Fruit fly (Drosophila melanogaster) whole organism, embryonic: ENCODE results near the gene arm.

ENCODE experiments used
- Abd-B ChIP-seq: fragments of 200-800 bp; sonication (Bioruptor generic); optimal IDR thresholded peaks from 2 replicates; lab custom pipeline; 2018; ENCODE audit warnings: missing biosample characterization, mild to moderate bottlenecking, missing genetic modification characterization, moderate library complexity
- Antp ChIP-seq: fragments of 200-800 bp; sonication (Bioruptor generic); optimal IDR thresholded peaks from 3 replicates; lab custom pipeline; 2016; ENCODE audit warnings: missing biosample characterization, missing genetic modification characterization
- Awh ChIP-seq: fragments of 200-800 bp; sonication (Bioruptor generic); IDR thresholded peaks from 2 replicates; pipeline ENCODE4, ENCODE4 v1.3.6; 2022; ENCODE audit warnings: missing biosample characterization, missing genetic modification characterization
- CG11247 ChIP-seq: fragments of 200-800 bp; sonication (Bioruptor generic); IDR thresholded peaks from 2 replicates; pipeline ENCODE4 v1.3.6; 2022; ENCODE audit warnings: missing biosample characterization, missing genetic modification characterization
- CG11456 ChIP-seq: fragments of 200-800 bp; sonication (Bioruptor generic); IDR thresholded peaks from 3 replicates; pipeline ENCODE4 v1.3.6; 2022; ENCODE audit warnings: missing biosample characterization, missing genetic modification characterization
- CG11504 ChIP-seq: fragments of 200-800 bp; sonication (Bioruptor generic); optimal IDR thresholded peaks from 3 replicates; lab custom pipeline; 2019; ENCODE audit warnings: missing biosample characterization, mild to moderate bottlenecking, missing genetic modification characterization, moderate library complexity
- CG12744 ChIP-seq: fragments of 200-800 bp; sonication (Bioruptor generic); optimal IDR thresholded peaks from 2 replicates; lab custom pipeline; 2016; ENCODE audit warnings: missing biosample characterization, missing genetic modification characterization
- CG1603 ChIP-seq: fragments of 200-800 bp; sonication (Bioruptor generic); optimal IDR thresholded peaks from 2 replicates; lab custom pipeline; 2019; ENCODE audit warnings: missing biosample characterization, mild to moderate bottlenecking, missing genetic modification characterization, moderate library complexity
- CG16815 ChIP-seq: fragments of 200-800 bp; sonication (Bioruptor generic); optimal IDR thresholded peaks from 3 replicates; lab custom pipeline; 2017; ENCODE audit warnings: missing biosample characterization, mild to moderate bottlenecking, missing genetic modification characterization
- CG17328 ChIP-seq: fragments of 200-800 bp; sonication (Bioruptor generic); IDR thresholded peaks from 2 replicates; pipeline ENCODE4 v1.3.6; 2022; ENCODE audit warnings: missing biosample characterization, missing genetic modification characterization
- CG17361 ChIP-seq: fragments of 200-800 bp; sonication (Bioruptor generic); IDR thresholded peaks from 3 replicates; pipeline ENCODE4 v1.3.6; 2022; ENCODE audit warnings: missing biosample characterization, missing genetic modification characterization
- CG17385 ChIP-seq: fragments of 200-800 bp; sonication (Bioruptor generic); optimal IDR thresholded peaks from 3 replicates; lab custom pipeline; 2018; ENCODE audit warnings: missing biosample characterization, mild to moderate bottlenecking, missing genetic modification characterization
- CG17802 ChIP-seq: fragments of 200-800 bp; sonication (Bioruptor generic); optimal IDR thresholded peaks from 2 replicates; lab custom pipeline; 2018; ENCODE audit warnings: missing biosample characterization, mild to moderate bottlenecking, missing genetic modification characterization, moderate library complexity
- CG2129 ChIP-seq: fragments of 200-800 bp; sonication (Bioruptor generic); IDR thresholded peaks from 2 replicates; pipeline ENCODE4 v1.3.6; 2022; ENCODE audit warnings: missing biosample characterization, missing genetic modification characterization; ENCODE audit not compliant: partially characterized antibody
- CG30431 ChIP-seq: fragments of 200-800 bp; sonication (Bioruptor generic); optimal IDR thresholded peaks from 2 replicates; lab custom pipeline; 2017; ENCODE audit warnings: missing biosample characterization, missing genetic modification characterization
- CG33557 ChIP-seq: fragments of 200-800 bp; sonication (Bioruptor generic); optimal IDR thresholded peaks from 2 replicates; lab custom pipeline; 2019; ENCODE audit warnings: missing biosample characterization, mild to moderate bottlenecking, missing genetic modification characterization, moderate library complexity
- CG4282 ChIP-seq: fragments of 200-800 bp; sonication (Bioruptor generic); optimal IDR thresholded peaks from 2 replicates; lab custom pipeline; 2016; ENCODE audit warnings: missing biosample characterization, missing genetic modification characterization
- CG5245 ChIP-seq: fragments of 200-800 bp; sonication (Bioruptor generic); optimal IDR thresholded peaks from 3 replicates; lab custom pipeline; 2016; ENCODE audit warnings: missing biosample characterization, missing genetic modification characterization
- CG6813 ChIP-seq: fragments of 200-800 bp; sonication (Bioruptor generic); optimal IDR thresholded peaks from 2 replicates; lab custom pipeline; 2017; ENCODE audit warnings: missing biosample characterization, missing genetic modification characterization, mild to moderate bottlenecking, moderate library complexity, missing genetic modification reagents
- CG8281 ChIP-seq: fragments of 200-800 bp; sonication (Bioruptor generic); optimal IDR thresholded peaks from 2 replicates; lab custom pipeline; 2018; ENCODE audit warnings: missing biosample characterization, mild to moderate bottlenecking, missing genetic modification characterization, moderate library complexity
- CG8924 ChIP-seq: fragments of 200-800 bp; optimal IDR thresholded peaks from 3 replicates; lab custom pipeline; 2019; ENCODE audit warnings: missing biosample characterization, mild to moderate bottlenecking, missing genetic modification characterization, moderate library complexity
- CG9817 ChIP-seq: fragments of 200-800 bp; sonication (Bioruptor generic); optimal IDR thresholded peaks from 2 replicates; lab custom pipeline; 2018; ENCODE audit warnings: missing biosample characterization, mild to moderate bottlenecking, missing genetic modification characterization, moderate library complexity
- CG9876 ChIP-seq: fragments of 200-800 bp; sonication (Bioruptor generic); optimal IDR thresholded peaks from 2 replicates; lab custom pipeline; 2016; ENCODE audit warnings: missing biosample characterization, missing genetic modification characterization
- Camta ChIP-seq: fragments of 200-800 bp; sonication (Bioruptor generic); optimal IDR thresholded peaks from 2 replicates; lab custom pipeline; 2016; ENCODE audit warnings: missing biosample characterization, missing genetic modification characterization
- CrebB ChIP-seq: fragments of 200-800 bp; sonication (Bioruptor generic); optimal IDR thresholded peaks from 3 replicates; lab custom pipeline; 2018; ENCODE audit warnings: missing biosample characterization, mild to moderate bottlenecking, missing genetic modification characterization
- ERR ChIP-seq: fragments of 200-800 bp; sonication (Bioruptor generic); optimal IDR thresholded peaks from 2 replicates; lab custom pipeline; 2016; ENCODE audit warnings: missing biosample characterization, missing genetic modification characterization
- Meics ChIP-seq: fragments of 200-800 bp; sonication (Bioruptor generic); optimal IDR thresholded peaks from 2 replicates; lab custom pipeline; 2017; ENCODE audit warnings: missing biosample characterization, mild to moderate bottlenecking, missing genetic modification characterization
- Mrtf ChIP-seq: fragments of 200-800 bp; sonication (Bioruptor generic); IDR thresholded peaks from 3 replicates; pipeline ENCODE4 v1.3.6; 2022; ENCODE audit warnings: missing biosample characterization, missing genetic modification characterization
- Neu2 ChIP-seq: fragments of 200-800 bp; sonication (Bioruptor generic); optimal IDR thresholded peaks from 3 replicates; lab custom pipeline; 2016; ENCODE audit warnings: missing biosample characterization, missing genetic modification characterization, borderline replicate concordance
- Sry-δ ChIP-seq: fragments of 200-800 bp; sonication (Bioruptor generic); optimal IDR thresholded peaks from 2 replicates; lab custom pipeline; 2016; ENCODE audit warnings: missing biosample characterization, missing genetic modification characterization
- Xrp1 ChIP-seq: fragments of 200-800 bp; sonication (Bioruptor generic); IDR thresholded peaks from 2 replicates; pipeline ENCODE4 v1.3.6; 2022; ENCODE audit warnings: missing biosample characterization, missing genetic modification characterization
- ac ChIP-seq: fragments of 200-800 bp; sonication (Bioruptor generic); optimal IDR thresholded peaks from 3 replicates; lab custom pipeline; 2017; ENCODE audit warnings: missing biosample characterization, mild to moderate bottlenecking, missing genetic modification characterization
- ato ChIP-seq: fragments of 200-800 bp; sonication (Bioruptor generic); IDR thresholded peaks from 2 replicates; pipeline ENCODE4 v1.3.6; 2022; ENCODE audit warnings: missing biosample characterization, missing genetic modification characterization; ENCODE audit not compliant: partially characterized antibody
- az2 ChIP-seq: fragments of 200-800 bp; sonication (Bioruptor generic); optimal IDR thresholded peaks from 3 replicates; lab custom pipeline; 2016; ENCODE audit warnings: missing biosample characterization, missing genetic modification characterization
- bigmax ChIP-seq: fragments of 200-800 bp; sonication (Bioruptor generic); optimal IDR thresholded peaks from 2 replicates; lab custom pipeline; 2018; ENCODE audit warnings: missing biosample characterization, mild to moderate bottlenecking, missing genetic modification characterization
- corto ChIP-seq: fragments of 200-800 bp; sonication (Bioruptor generic); optimal IDR thresholded peaks from 2 replicates; lab custom pipeline; 2016; ENCODE audit warnings: missing biosample characterization, mild to moderate bottlenecking, missing genetic modification characterization, moderate library complexity
- croc ChIP-seq: fragments of 200-800 bp; sonication (Bioruptor generic); conservative IDR thresholded peaks from 3 replicates; pipeline ENCODE4 v1.3.6; 2022; ENCODE audit warnings: missing biosample characterization, missing genetic modification characterization
- hkb ChIP-seq, 2 experiments: fragments of 200-800 bp in 1 of 2; fragments of >200 bp in 1 of 2; sonication (Bioruptor generic) in 1 of 2; IDR thresholded peaks in 1 of 2; optimal IDR thresholded peaks in 1 of 2; 2 replicates each; pipeline versions ENCODE4 v1.3.6 to Lab custom; 2017 to 2022; ENCODE audit warnings: missing biosample characterization in 1 of 2, missing genetic modification characterization in 1 of 2
- klu ChIP-seq: fragments of 200-800 bp; sonication (Bioruptor generic); IDR thresholded peaks from 2 replicates; pipeline ENCODE4 v1.3.6; 2022; ENCODE audit warnings: missing biosample characterization, missing genetic modification characterization
- maf-S ChIP-seq: fragments of 200-800 bp; sonication (Bioruptor generic); optimal IDR thresholded peaks from 2 replicates; lab custom pipeline; 2016; ENCODE audit warnings: missing biosample characterization, missing genetic modification characterization
- slp2 ChIP-seq: fragments of 200-800 bp; sonication (Bioruptor generic); optimal IDR thresholded peaks from 2 replicates; lab custom pipeline; 2016; ENCODE audit warnings: missing biosample characterization, missing genetic modification characterization
- sob ChIP-seq: fragments of 200-800 bp; sonication (Bioruptor generic); IDR thresholded peaks from 2 replicates; pipeline ENCODE4 v1.3.6; 2022; ENCODE audit warnings: missing biosample characterization, missing genetic modification characterization
- stc ChIP-seq: fragments of 200-800 bp; sonication (Bioruptor generic); IDR thresholded peaks from 2 replicates; pipeline ENCODE4 v1.3.6; 2022; ENCODE audit warnings: missing biosample characterization, missing genetic modification characterization
- tio ChIP-seq: fragments of 200-800 bp; sonication (Bioruptor generic); optimal IDR thresholded peaks from 2 replicates; lab custom pipeline; 2017; ENCODE audit warnings: missing biosample characterization, missing genetic modification characterization, inconsistent platforms
- tx ChIP-seq: fragments of 200-800 bp; sonication (Bioruptor generic); optimal IDR thresholded peaks from 2 replicates; lab custom pipeline; 2016; ENCODE audit warnings: missing biosample characterization, missing genetic modification characterization
- unc-4 ChIP-seq: fragments of 200-800 bp; sonication (Bioruptor generic); IDR thresholded peaks from 2 replicates; pipeline ENCODE4 v1.3.6; 2022; ENCODE audit warnings: missing biosample characterization, missing genetic modification characterization; ENCODE audit not compliant: partially characterized antibody
- vnd ChIP-seq: fragments of 200-800 bp; sonication (Bioruptor generic); IDR thresholded peaks from 3 replicates; pipeline ENCODE4 v1.3.6; 2022; ENCODE audit warnings: missing biosample characterization, missing genetic modification characterization; ENCODE audit not compliant: partially characterized antibody
- wor ChIP-seq: fragments of 200-800 bp; sonication (Bioruptor generic); IDR thresholded peaks from 2 replicates; pipeline ENCODE4 v1.3.6; 2022; ENCODE audit warnings: missing biosample characterization, missing genetic modification characterization
- zen ChIP-seq: fragments of 200-800 bp; sonication (Bioruptor generic); optimal IDR thresholded peaks from 3 replicates; lab custom pipeline; 2018; ENCODE audit warnings: missing biosample characterization, mild to moderate bottlenecking, missing genetic modification characterization, moderate library complexity

The arm gene

DNA sequence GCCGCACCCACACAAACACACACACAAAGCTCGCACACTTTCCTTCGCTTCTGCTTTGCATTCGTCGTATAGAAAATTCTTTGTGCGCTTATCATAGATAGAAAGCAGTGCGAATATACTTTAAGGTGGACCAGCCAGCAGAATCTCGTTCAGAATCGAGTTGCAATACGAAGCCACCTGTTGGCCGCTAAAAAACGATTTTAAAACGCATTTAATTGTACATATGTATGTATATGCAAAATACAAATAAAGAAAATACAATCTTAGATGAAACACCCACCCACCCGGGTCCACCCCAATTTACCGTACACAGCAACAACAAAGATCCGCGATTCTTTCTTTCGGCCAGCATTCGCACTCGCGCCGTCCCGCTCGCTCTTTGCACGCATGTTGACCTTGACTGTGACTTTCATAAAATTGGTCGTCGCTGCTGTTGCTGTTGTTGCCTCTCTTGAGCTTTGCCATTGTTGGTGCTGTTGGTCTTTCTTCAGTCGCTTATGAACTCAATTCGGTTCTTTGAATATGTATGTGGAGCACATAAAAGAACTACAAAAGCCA lies 48.1 kb upstream of the arm start (continued):
- TF ChIP-seq CG8924 (no peak), wor (GFP tag; lab: Robert Waterston, UW) (no peak), corto (no peak), CG12744 (GFP tag; lab: Kevin White, UChicago) (peak; percentile 14), CG30431 (GFP tag; lab: Kevin White, UChicago) (no peak), ato (GFP tag; lab: Robert Waterston, UW) (no peak), CG5245 (GFP tag; lab: Kevin White, UChicago) (no peak), vnd (GFP tag; lab: Robert Waterston, UW) (no peak), CG17328 (GFP tag; lab: Robert Waterston, UW) (peak; percentile 35; the same call in 1 of the 2 replicates), Meics (peak; percentile 77), CrebB (tag; lab: Kevin White, UChicago) (peak; percentile 8), tx (GFP tag; lab: Kevin White, UChicago) (peak; percentile 11), bigmax (no peak), stc (GFP tag; lab: Robert Waterston, UW) (peak; percentile 67), CG17802 (no peak), tio (peak; percentile 13), sob (GFP tag; lab: Robert Waterston, UW) (peak; percentile 51; the same call in 1 of the 2 replicates), CG2129 (GFP tag; lab: Robert Waterston, UW) (no peak), CG8281 (tag; lab: Kevin White, UChicago) (no peak), Antp (GFP tag; lab: Kevin White, UChicago) (no peak), slp2 (GFP tag; lab: Kevin White, UChicago) (no peak), hkb (optimal IDR thresholded peaks at IDR 0.05; lab: Kevin White, UChicago) (no peak), hkb (GFP tag; IDR thresholded peaks at IDR 0.05; lab: Robert Waterston, UW) (peak; percentile 47), maf-S (peak; percentile 33), zen (tag; lab: Kevin White, UChicago) (no peak), az2 (GFP tag; lab: Kevin White, UChicago) (no peak), Camta (no peak), CG17361 (GFP tag; lab: Robert Waterston, UW) (peak; percentile 10; the same call in 1 of the 3 replicates), Xrp1 (GFP tag; lab: Robert Waterston, UW) (peak; percentile 55; the same call in 1 of the 2 replicates), CG33557 (GFP tag; lab: Kevin White, UChicago) (no peak), CG11504 (tag; lab: Kevin White, UChicago) (peak; percentile 22), CG11456 (peak; percentile 68; the same call in 1 of the 3 replicates), Neu2 (GFP tag; lab: Kevin White, UChicago) (no peak), Awh (GFP tag; lab: Robert Waterston, UW) (no peak), CG9817 (peak; percentile 64), ac (GFP tag; lab: Kevin White, UChicago) (no peak), Abd-B (no peak), CG4282 (GFP tag; lab: Kevin White, UChicago) (no peak), Mrtf (GFP tag; lab: Robert Waterston, UW) (no peak), CG9876 (GFP tag; lab: Kevin White, UChicago) (no peak), Sry-δ (GFP tag; lab: Kevin White, UChicago) (no peak), unc-4 (GFP tag; lab: Robert Waterston, UW) (no peak), croc (no peak), klu (GFP tag; lab: Robert Waterston, UW) (0 out of 2 replicates have a peak, but pooled peaks have one; percentile 45), CG1603 (tag; lab: Kevin White, UChicago) (peak; percentile 48), CG11247 (GFP tag; lab: Robert Waterston, UW) (peak; percentile 51; the same call in 1 of the 2 replicates), CG17385 (GFP tag; lab: Kevin White, UChicago) (no peak), CG6813 (GFP tag; lab: Kevin White, UChicago) (peak; percentile 45), ERR (GFP tag; lab: Kevin White, UChicago) (peak; percentile 86), CG16815 (GFP tag; lab: Kevin White, UChicago) (peak; percentile 50)
